Worm (Caenorhabditis elegans) whole organism, midembryonic: ENCODE measurements around the gene nhr-290.

Experiments
- T22C8.4 ChIP-seq: fragments of 200-800 bp; sonication (Bioruptor generic); IDR thresholded peaks from 2 replicates; pipeline ENCODE4 v1.3.6; 2022; ENCODE audit warnings: missing genetic modification characterization, missing compliant biosample characterization
- cog-1 ChIP-seq: sonication (generic microtip); optimal IDR thresholded peaks from 2 replicates; lab custom pipeline; 2016; ENCODE audit warnings: missing genetic modification characterization, missing compliant biosample characterization
- flt-1 ChIP-seq: fragments of 200-800 bp; sonication (Bioruptor generic); IDR thresholded peaks from 2 replicates; pipeline ENCODE4 v1.3.6; 2022; ENCODE audit warnings: missing genetic modification characterization, missing compliant biosample characterization
- klf-2 ChIP-seq: fragments of 200-800 bp; sonication (Bioruptor generic); conservative IDR thresholded peaks from 2 replicates; pipeline ENCODE4 v1.3.6; 2022; ENCODE audit warnings: missing genetic modification reagents, missing genetic modification characterization, missing compliant biosample characterization
- med-1 ChIP-seq: sonication (generic microtip); optimal IDR thresholded peaks from 2 replicates; lab custom pipeline; 2017; ENCODE audit warnings: missing genetic modification characterization, mild to moderate bottlenecking, missing compliant biosample characterization, antibody characterized with exemption, missing genetic modification reagents; ENCODE audit not compliant: insufficient read depth
- ref-1 ChIP-seq: fragments of 200-800 bp; sonication (Bioruptor generic); conservative IDR thresholded peaks from 2 replicates; pipeline ENCODE4 v1.3.6; 2022; ENCODE audit warnings: missing genetic modification reagents, missing genetic modification characterization, missing compliant biosample characterization
- tab-1 ChIP-seq: fragments of 200-800 bp; sonication (Bioruptor generic); IDR thresholded peaks from 2 replicates; pipeline ENCODE4 v1.3.6; 2022; ENCODE audit warnings: missing genetic modification characterization, missing compliant biosample characterization
- ztf-23 ChIP-seq: fragments of 200-800 bp; sonication (Bioruptor generic); IDR thresholded peaks from 2 replicates; pipeline ENCODE4 v1.3.6; 2022; ENCODE audit warnings: missing genetic modification reagents, missing genetic modification characterization, missing compliant biosample characterization

ce11 chrV:2575716-2576115, 1.7 kb downstream of the nhr-290 start:
- TF ChIP-seq flt-1 (GFP tag; lab: Robert Waterston, UW), result no peak
- TF ChIP-seq ztf-23 (GFP tag; lab: Robert Waterston, UW), result no peak
- no peak for TF ChIP-seq ref-1 (GFP tag; lab: Robert Waterston, UW)
- no peak for TF ChIP-seq cog-1
- no peak for TF ChIP-seq med-1 (GFP tag; lab: Kevin White, UChicago)
- no peak for TF ChIP-seq tab-1 (GFP tag; lab: Robert Waterston, UW)
- TF ChIP-seq klf-2 (GFP tag; lab: Robert Waterston, UW), result no peak
- TF ChIP-seq T22C8.4 (GFP tag; lab: Robert Waterston, UW), result no peak
